Fruit fly (Drosophila melanogaster): ENCODE measurements around the gene eRF1.

The eRF1 gene

DNA sequence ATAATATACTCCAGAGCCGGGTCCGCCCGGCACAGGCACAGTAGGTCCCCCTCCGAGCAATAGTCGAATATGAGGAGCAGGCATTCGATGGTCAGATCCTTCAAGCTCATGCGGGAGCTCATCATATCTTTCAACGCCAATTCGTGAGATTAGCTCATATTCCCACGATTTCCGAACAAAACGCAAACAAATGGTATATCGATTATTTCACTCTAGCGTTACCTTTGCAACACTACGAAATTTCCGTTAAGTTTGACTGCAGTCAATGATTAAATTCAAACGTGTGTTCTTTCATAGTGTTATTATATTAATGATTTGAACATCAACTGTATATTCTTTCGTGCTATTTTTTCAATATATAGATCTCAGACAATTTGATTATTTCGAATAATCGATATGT is 45.2 kb downstream of the eRF1 start, which contains the start of gene CG33969 (continued):
- TF ChIP-seq Ets97D (GFP tag; optimal IDR thresholded peaks at IDR 0.05) (peak; percentile 37), CG4707 (GFP tag; optimal IDR thresholded peaks at IDR 0.05) (no peak), CG32772 (GFP tag; IDR thresholded peaks at IDR 0.05) (no peak), CG9797 (GFP tag; optimal IDR thresholded peaks at IDR 0.05) (no peak), Ada2b (GFP tag; IDR thresholded peaks at IDR 0.05) (no peak), emc (GFP tag; optimal IDR thresholded peaks at IDR 0.05) (no peak), Oaz (GFP tag; IDR thresholded peaks at IDR 0.05) (no peak), CG2116 (GFP tag; optimal IDR thresholded peaks at IDR 0.05) (peak; percentile 82), CG10543 (GFP tag; optimal IDR thresholded peaks at IDR 0.05) (no peak), CG11504 (tag; optimal IDR thresholded peaks at IDR 0.05) (peak; percentile 29), sqz (GFP tag; optimal IDR thresholded peaks at IDR 0.05) (no peak), CG6254 (GFP tag; optimal IDR thresholded peaks at IDR 0.05) (no peak), lov (optimal IDR thresholded peaks at IDR 0.05) (no peak), lov (GFP tag; IDR thresholded peaks at IDR 0.05) (no peak), B-H1 (GFP tag; IDR thresholded peaks at IDR 0.05) (no peak), chm (GFP tag; IDR thresholded peaks at IDR 0.05) (no peak), tll (GFP tag; optimal IDR thresholded peaks at IDR 0.05) (no peak), CG2202 (tag; optimal IDR thresholded peaks at IDR 0.05) (no peak), Rfx (GFP tag; IDR thresholded peaks at IDR 0.05) (no peak), CG7372 (GFP tag; IDR thresholded peaks at IDR 0.05) (no peak), Side (GFP tag; optimal IDR thresholded peaks at IDR 0.05) (no peak), CG15269 (tag; optimal IDR thresholded peaks at IDR 0.05) (no peak), bowl (GFP tag; IDR thresholded peaks at IDR 0.05) (no peak), eve (GFP tag; optimal IDR thresholded peaks at IDR 0.05) (no peak), CG15073 (GFP tag; optimal IDR thresholded peaks at IDR 0.05) (no peak), h (optimal IDR thresholded peaks at IDR 0.05) (no peak), otp (GFP tag; IDR thresholded peaks at IDR 0.05) (no peak), CG2875 (GFP tag; optimal IDR thresholded peaks at IDR 0.05) (no peak), sim (GFP tag; IDR thresholded peaks at IDR 0.05) (no peak), wek (GFP tag; optimal IDR thresholded peaks at IDR 0.05) (no peak), usp (GFP tag; optimal IDR thresholded peaks at IDR 0.05) (no peak), Opbp (GFP tag; IDR thresholded peaks at IDR 0.05; ENCODE audit: partially characterized antibody) (no peak; the same call in 2 of the 3 replicates), slou (GFP tag; optimal IDR thresholded peaks at IDR 0.05) (no peak), Mrtf (GFP tag; IDR thresholded peaks at IDR 0.05) (no peak), CG3163 (GFP tag; optimal IDR thresholded peaks at IDR 0.05) (no peak), stc (GFP tag; IDR thresholded peaks at IDR 0.05) (no peak), dmrt11E (tag; optimal IDR thresholded peaks at IDR 0.05) (no peak), tio (GFP tag; optimal IDR thresholded peaks at IDR 0.05) (no peak), CG12391 (tag; optimal IDR thresholded peaks at IDR 0.05) (no peak), bab2 (GFP tag; optimal IDR thresholded peaks at IDR 0.05) (no peak), CG2712 (tag; optimal IDR thresholded peaks at IDR 0.05) (no peak), dimm (GFP tag; IDR thresholded peaks at IDR 0.05) (no peak), jing (GFP tag; optimal IDR thresholded peaks at IDR 0.05) (no peak), ro (GFP tag; IDR thresholded peaks at IDR 0.05) (no peak), sima (GFP tag; optimal IDR thresholded peaks at IDR 0.05) (no peak), ab (GFP tag; optimal IDR thresholded peaks at IDR 0.05) (no peak), bbx (GFP tag; IDR thresholded peaks at IDR 0.05; ENCODE audit: partially characterized antibody) (peak; percentile 44; the same call in 1 of the 2 replicates), zen2 (GFP tag; IDR thresholded peaks at IDR 0.05; ENCODE audit: partially characterized antibody) (no peak), CG11093 (GFP tag; IDR thresholded peaks at IDR 0.05) (no peak), CG13287 (GFP tag; IDR thresholded peaks at IDR 0.05; ENCODE audit: partially characterized antibody) (peak; percentile 58), Hsf (GFP tag; optimal IDR thresholded peaks at IDR 0.05) (no peak), Awh (GFP tag; IDR thresholded peaks at IDR 0.05) (no peak), CG6175 (GFP tag; IDR thresholded peaks at IDR 0.05) (no peak)

Measured in whole organism, embryonic.